Worm (Caenorhabditis elegans) whole organism, early embryonic: ENCODE data around the gene srw-103.

Experiments used
- F13C5.2 ChIP-seq: sonication (generic microtip); optimal IDR thresholded peaks from 2 replicates; lab custom pipeline; 2017; ENCODE audit warnings: mild to moderate bottlenecking, missing genetic modification characterization, inconsistent platforms, missing compliant biosample characterization
- aly-1 ChIP-seq: sonication (generic microtip); optimal IDR thresholded peaks from 2 replicates; lab custom pipeline; 2016; ENCODE audit warnings: missing genetic modification characterization, missing compliant biosample characterization
- ama-1 ChIP-seq: fragments of 150-350 bp; optimal IDR thresholded peaks from 2 replicates; lab custom pipeline; 2014
- ceh-13 ChIP-seq: fragments of 200-800 bp; sonication (Bioruptor generic); optimal IDR thresholded peaks from 2 replicates; lab custom pipeline; 2018; ENCODE audit warnings: mild to moderate bottlenecking, missing genetic modification characterization, missing compliant biosample characterization
- ceh-36 ChIP-seq: sonication (generic microtip); optimal IDR thresholded peaks from 2 replicates; lab custom pipeline; 2016; ENCODE audit warnings: missing genetic modification characterization, inconsistent platforms, missing compliant biosample characterization
- ets-7 ChIP-seq: sonication (generic microtip); optimal IDR thresholded peaks from 2 replicates; lab custom pipeline; 2016; ENCODE audit warnings: missing genotype, missing genetic modification characterization, missing compliant biosample characterization
- hmbx-1 ChIP-seq: sonication (generic microtip); optimal IDR thresholded peaks from 2 replicates; lab custom pipeline; 2016; ENCODE audit warnings: mild to moderate bottlenecking, missing genetic modification characterization, missing compliant biosample characterization
- hmg-4 ChIP-seq: fragments of 200-800 bp; sonication (Bioruptor generic); optimal IDR thresholded peaks from 2 replicates; lab custom pipeline; 2018; ENCODE audit warnings: mild to moderate bottlenecking, missing genetic modification characterization, missing compliant biosample characterization
- hnd-1 ChIP-seq: sonication (generic microtip); optimal IDR thresholded peaks from 2 replicates; lab custom pipeline; 2016; ENCODE audit warnings: missing genetic modification characterization, missing compliant biosample characterization
- pes-1 ChIP-seq: fragments of 200-800 bp; sonication (Bioruptor generic); IDR thresholded peaks from 2 replicates; pipeline ENCODE4 v1.3.6; 2022; ENCODE audit warnings: missing genetic modification reagents, missing genetic modification characterization, missing compliant biosample characterization
- scrt-1 ChIP-seq: fragments of 200-800 bp; sonication (Bioruptor generic); IDR thresholded peaks from 2 replicates; pipeline ENCODE4 v1.3.6; 2022; ENCODE audit warnings: missing genetic modification characterization, missing compliant biosample characterization
- tbx-11 ChIP-seq: fragments of 200-800 bp; sonication (Bioruptor generic); IDR thresholded peaks from 2 replicates; pipeline ENCODE4 v1.3.6; 2022; ENCODE audit warnings: missing genetic modification characterization, missing compliant biosample characterization
- tbx-37 ChIP-seq: fragments of 200-800 bp; sonication (Bioruptor generic); conservative IDR thresholded peaks from 2 replicates; pipeline ENCODE4 v1.3.6; 2022; ENCODE audit warnings: missing genetic modification reagents, missing genetic modification characterization, missing compliant biosample characterization
- tra-4 ChIP-seq: sonication (generic microtip); optimal IDR thresholded peaks from 2 replicates; lab custom pipeline; 2017; ENCODE audit warnings: missing genetic modification characterization, missing compliant biosample characterization

- no peak for TF ChIP-seq tbx-11
- TF ChIP-seq ama-1 (lab: Kevin White, UChicago): no peak
- TF ChIP-seq tra-4 (tag; lab: Kevin White, UChicago): no peak
- TF ChIP-seq hmg-4 (GFP tag; lab: Kevin White, UChicago): no peak
- TF ChIP-seq ceh-13 (GFP tag; lab: Kevin White, UChicago): no peak
- TF ChIP-seq hmbx-1 (tag; lab: Kevin White, UChicago): no peak
- no peak for TF ChIP-seq hnd-1
- TF ChIP-seq pes-1 (GFP tag; lab: Robert Waterston, UW): no peak
- TF ChIP-seq ceh-36 (tag; lab: Kevin White, UChicago): no peak
- TF ChIP-seq aly-1 (tag; lab: Kevin White, UChicago): no peak
- TF ChIP-seq ets-7 (tag; lab: Kevin White, UChicago): no peak
- TF ChIP-seq scrt-1 (GFP tag; lab: Robert Waterston, UW): no peak
- TF ChIP-seq F13C5.2 (tag; lab: Kevin White, UChicago): no peak
- no peak for TF ChIP-seq tbx-37 (GFP tag; lab: Robert Waterston, UW)
Measured at ce11 chrV:1708441-1708840, 8.6 kb upstream of the srw-103 start, which contains the start of gene srw-99.
